Worm (Caenorhabditis elegans) whole organism, mixed stage, embryonic: ENCODE measurements around the gene F07F6.1.

ENCODE experiments used
- ces-1 ChIP-seq: fragments of 150-350 bp; optimal IDR thresholded peaks from 2 replicates; lab custom pipeline; 2014; ENCODE audit warnings: missing biosample characterization, missing genetic modification reagents, missing genetic modification characterization
- lin-13 ChIP-seq: fragments of 150-350 bp; optimal IDR thresholded peaks from 2 replicates; lab custom pipeline; 2014; ENCODE audit warnings: missing biosample characterization, missing genetic modification characterization
- lsy-2 ChIP-seq: fragments of 150-350 bp; optimal IDR thresholded peaks from 2 replicates; lab custom pipeline; 2014; ENCODE audit warnings: missing biosample characterization, missing genetic modification characterization
- mep-1 ChIP-seq: fragments of 150-350 bp; optimal IDR thresholded peaks from 2 replicates; lab custom pipeline; 2017; ENCODE audit warnings: missing biosample characterization, missing genetic modification reagents, missing genetic modification characterization, inconsistent platforms
- nhr-12 ChIP-seq: fragments of 150-350 bp; optimal IDR thresholded peaks from 2 replicates; lab custom pipeline; 2014; ENCODE audit warnings: missing biosample characterization, missing genetic modification characterization
- nhr-28 ChIP-seq: fragments of 150-350 bp; optimal IDR thresholded peaks from 2 replicates; lab custom pipeline; 2014; ENCODE audit warnings: missing biosample characterization, missing genetic modification characterization
- pha-4 ChIP-seq: fragments of 150-350 bp; optimal IDR thresholded peaks from 2 replicates; lab custom pipeline; 2018; ENCODE audit warnings: missing biosample characterization, missing genetic modification reagents, missing genetic modification characterization
- unc-39 ChIP-seq: fragments of 150-350 bp; optimal IDR thresholded peaks from 2 replicates; lab custom pipeline; 2014; ENCODE audit warnings: missing biosample characterization, missing genetic modification characterization
- ztf-11 ChIP-seq: fragments of 150-350 bp; optimal IDR thresholded peaks from 2 replicates; lab custom pipeline; 2014; ENCODE audit warnings: missing biosample characterization, missing genetic modification characterization

DNA sequence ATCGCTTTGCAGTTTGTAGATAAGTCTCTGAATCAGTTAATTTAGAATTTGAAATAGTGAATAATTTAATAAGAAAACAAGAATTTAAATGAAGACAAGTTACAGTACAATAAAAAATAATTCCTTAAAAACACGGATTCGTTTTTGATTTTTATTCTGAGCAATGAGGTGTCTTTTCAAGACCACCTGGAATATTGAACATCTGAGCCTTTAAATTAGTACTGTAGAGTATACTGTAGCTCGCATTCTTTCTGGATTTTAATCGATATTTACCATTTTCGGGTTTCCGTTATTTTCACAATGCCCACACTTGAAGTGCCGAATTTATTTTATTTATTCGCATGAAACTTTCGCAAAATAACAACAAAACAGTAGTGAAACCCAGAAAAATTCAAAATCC is 13.9 kb upstream of the F07F6.1 start, which contains the start of gene F07F6.7:
- no peak for TF ChIP-seq nhr-28 (tag; lab: Kevin White, UChicago)
- no peak for TF ChIP-seq pha-4 (tag; lab: Kevin White, UChicago)
- TF ChIP-seq unc-39 (tag; lab: Kevin White, UChicago) = no peak
- TF ChIP-seq mep-1 (tag; lab: Kevin White, UChicago) = no peak
- TF ChIP-seq ztf-11 = no peak
- no peak for TF ChIP-seq lsy-2
- TF ChIP-seq nhr-12 = no peak
- no peak for TF ChIP-seq lin-13
- no peak for TF ChIP-seq ces-1 (GFP tag; lab: Kevin White, UChicago)
